Fruit fly (Drosophila melanogaster): Measurements from ENCODE around the gene Asciz.

The Asciz gene

DNA sequence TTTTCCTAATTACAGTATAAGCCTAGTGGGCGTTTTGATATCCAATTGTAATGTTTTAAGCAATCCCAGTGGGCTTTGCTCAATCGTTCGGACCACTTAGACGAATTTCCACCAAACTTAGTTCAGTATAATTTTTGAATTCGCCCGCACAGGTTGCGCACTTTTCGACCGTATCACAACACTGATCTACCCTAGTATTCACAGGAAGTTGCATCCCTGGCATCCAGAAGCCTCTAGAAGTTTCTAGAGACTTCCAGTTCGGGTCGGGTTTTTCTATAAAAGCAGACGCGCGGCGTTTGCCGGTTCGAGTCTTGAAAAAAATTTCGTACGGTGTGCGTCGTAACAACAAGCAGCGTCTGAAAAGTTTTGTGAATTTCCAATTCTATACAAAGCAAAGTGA lies 26.9 kb upstream of the Asciz start, which contains the start of gene Hsp83 (continued):
- TF ChIP-seq MTF-1 (GFP tag; optimal IDR thresholded peaks at IDR 0.05; ENCODE audit: borderline replicate concordance) (peak; percentile 99), crp (GFP tag; optimal IDR thresholded peaks at IDR 0.05) (no peak), CG5180 (GFP tag; optimal IDR thresholded peaks at IDR 0.05) (peak; percentile 92), CG11695 (GFP tag; IDR thresholded peaks at IDR 0.05) (peak; percentile 84), aop (GFP tag; IDR thresholded peaks at IDR 0.05) (0 out of 2 replicates have a peak, but pooled peaks have one; percentile 41), klu (GFP tag; IDR thresholded peaks at IDR 0.05) (peak; percentile 63; the same call in 1 of the 2 replicates), Mrtf (GFP tag; IDR thresholded peaks at IDR 0.05) (peak; percentile 78; the same call in 2 of the 3 replicates), Optix (GFP tag; IDR thresholded peaks at IDR 0.05) (peak; percentile 91), dmrt11E (tag; optimal IDR thresholded peaks at IDR 0.05) (peak; percentile 81), CG18262 (tag; optimal IDR thresholded peaks at IDR 0.05) (peak; percentile 83), BEAF-32 (GFP tag; optimal IDR thresholded peaks at IDR 0.05) (no peak), btn (GFP tag; optimal IDR thresholded peaks at IDR 0.05) (peak; percentile 94), Scr (GFP tag; IDR thresholded peaks at IDR 0.05; ENCODE audit: partially characterized antibody) (no peak), ci (GFP tag; IDR thresholded peaks at IDR 0.05) (peak; percentile 99), az2 (GFP tag; optimal IDR thresholded peaks at IDR 0.05) (peak; percentile 83), CG8924 (tag; optimal IDR thresholded peaks at IDR 0.05) (peak; percentile 81), Rx (GFP tag; IDR thresholded peaks at IDR 0.05) (peak; percentile 91), Hey (tag; optimal IDR thresholded peaks at IDR 0.05) (peak; percentile 96), CG4730 (GFP tag; IDR thresholded peaks at IDR 0.05) (peak; percentile 77; the same call in 1 of the 2 replicates), zfh1 (GFP tag; IDR thresholded peaks at IDR 0.05) (peak; percentile 97), CG5953 (GFP tag; IDR thresholded peaks at IDR 0.05) (peak; percentile 94), jing (GFP tag; optimal IDR thresholded peaks at IDR 0.05) (peak; percentile 79), D19A (tag; optimal IDR thresholded peaks at IDR 0.05) (peak; percentile 69), CG4328 (GFP tag; optimal IDR thresholded peaks at IDR 0.05) (peak; percentile 99), pho (GFP tag; optimal IDR thresholded peaks at IDR 0.05) (peak; percentile 93), CG34422 (GFP tag; IDR thresholded peaks at IDR 0.05) (peak; percentile 92), CG32772 (GFP tag; IDR thresholded peaks at IDR 0.05) (peak; percentile 84), Atf-2 (GFP tag; optimal IDR thresholded peaks at IDR 0.05) (peak; percentile 84), hth (optimal IDR thresholded peaks at IDR 0.05) (no peak), knrl (GFP tag; IDR thresholded peaks at IDR 0.05; ENCODE audit: partially characterized antibody) (no peak), ranshi (GFP tag; IDR thresholded peaks at IDR 0.05) (peak; percentile 92), Bdp1 (GFP tag; optimal IDR thresholded peaks at IDR 0.05) (peak; percentile 89), CG8281 (tag; optimal IDR thresholded peaks at IDR 0.05) (peak; percentile 74), CG12744 (GFP tag; optimal IDR thresholded peaks at IDR 0.05) (peak; percentile 94), E2f2 (GFP tag; IDR thresholded peaks at IDR 0.05) (peak; percentile 97), corto (GFP tag; optimal IDR thresholded peaks at IDR 0.05) (peak; percentile 90), bab2 (GFP tag; optimal IDR thresholded peaks at IDR 0.05) (peak; percentile 79), CG4404 (GFP tag; IDR thresholded peaks at IDR 0.05) (peak; percentile 26; the same call in 1 of the 2 replicates), Bgb (GFP tag; IDR thresholded peaks at IDR 0.05; ENCODE audit: partially characterized antibody) (peak; percentile 36; the same call in 1 of the 2 replicates), ab (GFP tag; optimal IDR thresholded peaks at IDR 0.05) (peak; percentile 3), zen (tag; optimal IDR thresholded peaks at IDR 0.05) (peak; percentile 66), CG31224 (GFP tag; IDR thresholded peaks at IDR 0.05) (peak; percentile 74), Abd-B (GFP tag; optimal IDR thresholded peaks at IDR 0.05) (no peak), CG16863 (GFP tag; optimal IDR thresholded peaks at IDR 0.05) (peak; percentile 90), tx (GFP tag; optimal IDR thresholded peaks at IDR 0.05) (peak; percentile 81), Sry-δ (GFP tag; optimal IDR thresholded peaks at IDR 0.05) (no peak), CG12219 (GFP tag; optimal IDR thresholded peaks at IDR 0.05) (peak; percentile 97), fd96Cb (tag; optimal IDR thresholded peaks at IDR 0.05) (peak; percentile 63), nau (GFP tag; optimal IDR thresholded peaks at IDR 0.05) (peak; percentile 99), ind (GFP tag; optimal IDR thresholded peaks at IDR 0.05) (peak; percentile 84), ttk (GFP tag; IDR thresholded peaks at IDR 0.05) (peak; percentile 89)
